Fruit fly (Drosophila melanogaster): Measurements from ENCODE around the gene RnpS1.

The RnpS1 gene

dm6 chr3R:9555334-9555974 lies 3.6 kb downstream of the RnpS1 start, which contains the start of the genes CG9386 and BckdhA (continued):
- TF ChIP-seq nom (GFP tag; optimal IDR thresholded peaks at IDR 0.05), result no peak
- peak in 1 of 3 experiments; percentile 48 for TF ChIP-seq lola (GFP tag; optimal IDR thresholded peaks at IDR 0.05)
- peak; percentile 63; the same call in 2 of the 3 replicates for TF ChIP-seq CG14860 (GFP tag; IDR thresholded peaks at IDR 0.05; ENCODE audit: partially characterized antibody)
- TF ChIP-seq CG6813 (GFP tag; optimal IDR thresholded peaks at IDR 0.05), result no peak
- TF ChIP-seq CG9876 (GFP tag; optimal IDR thresholded peaks at IDR 0.05), result peak; percentile 26
- TF ChIP-seq caup (GFP tag; optimal IDR thresholded peaks at IDR 0.05; ENCODE audit: severe bottlenecking), result peak; percentile 52
- peak; percentile 84 for TF ChIP-seq BEAF-32 (GFP tag; optimal IDR thresholded peaks at IDR 0.05)
- no peak for TF ChIP-seq Dfd (GFP tag; optimal IDR thresholded peaks at IDR 0.05)
- no peak for TF ChIP-seq disco-r (GFP tag; optimal IDR thresholded peaks at IDR 0.05)
- TF ChIP-seq mld (GFP tag; IDR thresholded peaks at IDR 0.05; ENCODE audit: partially characterized antibody), result no peak
- no peak for TF ChIP-seq Side (GFP tag; optimal IDR thresholded peaks at IDR 0.05)
- TF ChIP-seq sd (tag; optimal IDR thresholded peaks at IDR 0.05), result peak; percentile 6
- no peak for TF ChIP-seq Ravus (GFP tag; IDR thresholded peaks at IDR 0.05)
- TF ChIP-seq Pdp1 (GFP tag; optimal IDR thresholded peaks at IDR 0.05), result peak; percentile 54 to 99
- peak; percentile 77 for TF ChIP-seq CG13287 (GFP tag; IDR thresholded peaks at IDR 0.05; ENCODE audit: partially characterized antibody)
- peak; percentile 63 for TF ChIP-seq CG2678 (tag; optimal IDR thresholded peaks at IDR 0.05)
- TF ChIP-seq CG12659 (GFP tag; optimal IDR thresholded peaks at IDR 0.05), result peak; percentile 66
- TF ChIP-seq fd96Cb (tag; optimal IDR thresholded peaks at IDR 0.05), result peak; percentile 31
- peak; percentile 73 for TF ChIP-seq unc-4 (GFP tag; IDR thresholded peaks at IDR 0.05; ENCODE audit: partially characterized antibody)
- no peak for TF ChIP-seq luna (GFP tag; optimal IDR thresholded peaks at IDR 0.05)
- peak; percentile 29; the same call in 1 of the 2 replicates for TF ChIP-seq al (GFP tag; IDR thresholded peaks at IDR 0.05)
- peak; percentile 32 for TF ChIP-seq CG17359 (tag; optimal IDR thresholded peaks at IDR 0.05)
- no peak for TF ChIP-seq CG4854 (GFP tag; optimal IDR thresholded peaks at IDR 0.05)
- no peak for TF ChIP-seq br (optimal IDR thresholded peaks at IDR 0.05)
- peak; percentile 77 for TF ChIP-seq Dp (GFP tag; optimal IDR thresholded peaks at IDR 0.05)
- no peak for TF ChIP-seq Mes4 (GFP tag; optimal IDR thresholded peaks at IDR 0.05)
- TF ChIP-seq fd102C (GFP tag; optimal IDR thresholded peaks at IDR 0.05), result no peak
- TF ChIP-seq CG2116 (GFP tag; optimal IDR thresholded peaks at IDR 0.05), result peak; percentile 81
- TF ChIP-seq E2f2 (GFP tag; IDR thresholded peaks at IDR 0.05), result peak; percentile 83
- TF ChIP-seq repo (GFP tag; optimal IDR thresholded peaks at IDR 0.05), result no peak
- peak; percentile 13 for TF ChIP-seq Atf-2 (GFP tag; optimal IDR thresholded peaks at IDR 0.05)
- peak; percentile 72 for TF ChIP-seq Rfx (GFP tag; IDR thresholded peaks at IDR 0.05)
- no peak for TF ChIP-seq Gsc (GFP tag; IDR thresholded peaks at IDR 0.05)
- TF ChIP-seq so (GFP tag; IDR thresholded peaks at IDR 0.05), result no peak
- no peak for TF ChIP-seq kni (GFP tag; optimal IDR thresholded peaks at IDR 0.05)
- no peak for TF ChIP-seq Awh (GFP tag; IDR thresholded peaks at IDR 0.05)
- TF ChIP-seq CG4820 (GFP tag; optimal IDR thresholded peaks at IDR 0.05), result peak; percentile 14
- peak; percentile 10 for TF ChIP-seq CG33557 (GFP tag; optimal IDR thresholded peaks at IDR 0.05)
- TF ChIP-seq CG6272 (GFP tag; IDR thresholded peaks at IDR 0.05), result peak; percentile 37; the same call in 1 of the 2 replicates
- TF ChIP-seq nerfin-1 (tag; optimal IDR thresholded peaks at IDR 0.05), result peak; percentile 42
- TF ChIP-seq CG34224 (GFP tag; IDR thresholded peaks at IDR 0.05; ENCODE audit: partially characterized antibody), result peak; percentile 60
- no peak for TF ChIP-seq CG11085 (GFP tag; IDR thresholded peaks at IDR 0.05)
- TF ChIP-seq sima (GFP tag; optimal IDR thresholded peaks at IDR 0.05), result no peak
- TF ChIP-seq HLH4C (GFP tag; IDR thresholded peaks at IDR 0.05; ENCODE audit: partially characterized antibody), result peak; percentile 74
- no peak for TF ChIP-seq insv (GFP tag; optimal IDR thresholded peaks at IDR 0.05)
- TF ChIP-seq Xrp1 (GFP tag; IDR thresholded peaks at IDR 0.05), result peak; percentile 40; the same call in 1 of the 2 replicates
- TF ChIP-seq YL-1 (GFP tag; optimal IDR thresholded peaks at IDR 0.05), result peak; percentile 62
- TF ChIP-seq CG8281 (tag; optimal IDR thresholded peaks at IDR 0.05), result no peak
